Fruit fly (Drosophila melanogaster): ENCODE results near the gene msl-1.

The msl-1 gene

DNA sequence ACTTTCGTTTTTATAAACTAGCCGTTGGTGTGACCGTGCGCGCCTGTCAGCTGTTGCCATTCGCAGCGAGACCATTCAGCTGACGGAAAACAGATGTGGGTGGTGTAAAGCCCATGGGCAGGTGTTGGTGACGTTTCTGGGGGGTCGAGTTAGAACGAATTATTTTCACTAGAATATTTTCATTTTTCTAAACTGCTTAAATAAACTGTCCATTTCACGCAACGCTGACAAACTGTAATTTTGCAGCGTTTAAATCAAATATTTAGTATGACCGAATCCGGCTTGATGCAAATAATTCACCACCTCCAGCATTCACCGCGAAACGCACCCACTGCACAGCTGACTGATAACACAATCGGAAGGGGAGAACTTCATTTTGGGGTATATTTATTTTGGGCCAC is 6.8 kb upstream of the msl-1 start, which contains the start of the genes CG10383 and CG10338 (continued):
- TF ChIP-seq kni (GFP tag; optimal IDR thresholded peaks at IDR 0.05): peak; percentile 26
- peak; percentile 71 for TF ChIP-seq CG10267 (tag; optimal IDR thresholded peaks at IDR 0.05)
- peak; percentile 69 for TF ChIP-seq CG11696 (GFP tag; IDR thresholded peaks at IDR 0.05)
- peak; percentile 85 for TF ChIP-seq slp2 (GFP tag; optimal IDR thresholded peaks at IDR 0.05)
- peak; percentile 88 for TF ChIP-seq Ada2b (GFP tag; IDR thresholded peaks at IDR 0.05)
- peak; percentile 83 for TF ChIP-seq CG2889 (GFP tag; IDR thresholded peaks at IDR 0.05)
- TF ChIP-seq Stat92E (GFP tag; optimal IDR thresholded peaks at IDR 0.05): peak in 1 of 3 experiments; percentile 75
- TF ChIP-seq CG6254 (GFP tag; optimal IDR thresholded peaks at IDR 0.05): peak; percentile 68
- TF ChIP-seq danr (GFP tag; IDR thresholded peaks at IDR 0.05): peak; percentile 78
- peak; percentile 91 for TF ChIP-seq Aef1 (GFP tag; IDR thresholded peaks at IDR 0.05)
- no peak for TF ChIP-seq hbn (GFP tag; IDR thresholded peaks at IDR 0.05; ENCODE audit: partially characterized antibody)
- TF ChIP-seq CG5953 (GFP tag; IDR thresholded peaks at IDR 0.05): peak; percentile 73
- peak; percentile 91 for TF ChIP-seq CG8944 (GFP tag; optimal IDR thresholded peaks at IDR 0.05)
- TF ChIP-seq ewg (GFP tag; optimal IDR thresholded peaks at IDR 0.05): peak; percentile 72
- peak; percentile 73 for TF ChIP-seq CG2116 (GFP tag; optimal IDR thresholded peaks at IDR 0.05)
- peak; percentile 71 for TF ChIP-seq CG16815 (GFP tag; optimal IDR thresholded peaks at IDR 0.05)
- peak; percentile 65; the same call in 2 of the 3 replicates for TF ChIP-seq CG17361 (GFP tag; IDR thresholded peaks at IDR 0.05)
- peak; percentile 51 for TF ChIP-seq D19A (tag; optimal IDR thresholded peaks at IDR 0.05)
- TF ChIP-seq CG17186 (GFP tag; optimal IDR thresholded peaks at IDR 0.05): peak; percentile 80
- TF ChIP-seq wor (GFP tag; IDR thresholded peaks at IDR 0.05): peak; percentile 74
- TF ChIP-seq tx (GFP tag; optimal IDR thresholded peaks at IDR 0.05): peak; percentile 86
- TF ChIP-seq CG13624 (GFP tag; optimal IDR thresholded peaks at IDR 0.05): peak; percentile 92
- peak; percentile 62 for TF ChIP-seq CG12219 (GFP tag; optimal IDR thresholded peaks at IDR 0.05)
- TF ChIP-seq CG3726 (GFP tag; IDR thresholded peaks at IDR 0.05): peak; percentile 79; the same call in 1 of the 3 replicates
- TF ChIP-seq CG17568 (GFP tag; optimal IDR thresholded peaks at IDR 0.05): peak; percentile 64
- TF ChIP-seq ttk (GFP tag; IDR thresholded peaks at IDR 0.05): peak; percentile 91
- peak; percentile 90 for TF ChIP-seq ranshi (GFP tag; IDR thresholded peaks at IDR 0.05)
- peak; percentile 72 for TF ChIP-seq CG30431 (GFP tag; optimal IDR thresholded peaks at IDR 0.05)
- peak; percentile 55 for TF ChIP-seq MESR4 (GFP tag; optimal IDR thresholded peaks at IDR 0.05)
- peak; percentile 89 for TF ChIP-seq dysf (GFP tag; IDR thresholded peaks at IDR 0.05)
- peak; percentile 92 for TF ChIP-seq sr (GFP tag; IDR thresholded peaks at IDR 0.05)
- TF ChIP-seq Sox102F (GFP tag; optimal IDR thresholded peaks at IDR 0.05): peak; percentile 88
- peak; percentile 64 for TF ChIP-seq stwl (tag; optimal IDR thresholded peaks at IDR 0.05)
- peak; percentile 80; the same call in 2 of the 3 replicates for TF ChIP-seq CG2199 (GFP tag; IDR thresholded peaks at IDR 0.05)
- TF ChIP-seq ERR (GFP tag; optimal IDR thresholded peaks at IDR 0.05): peak; percentile 91
- no peak for TF ChIP-seq usp (GFP tag; optimal IDR thresholded peaks at IDR 0.05)
- peak; percentile 91 for TF ChIP-seq HLH54F (GFP tag; optimal IDR thresholded peaks at IDR 0.05)
- peak; percentile 61 for TF ChIP-seq trh (GFP tag; optimal IDR thresholded peaks at IDR 0.05)
- peak; percentile 37 for TF ChIP-seq Spps (tag; optimal IDR thresholded peaks at IDR 0.05)
- TF ChIP-seq ato (GFP tag; IDR thresholded peaks at IDR 0.05; ENCODE audit: partially characterized antibody): no peak
- peak; percentile 83 for TF ChIP-seq CG16863 (GFP tag; optimal IDR thresholded peaks at IDR 0.05)
- no peak for TF ChIP-seq CG14860 (GFP tag; IDR thresholded peaks at IDR 0.05; ENCODE audit: partially characterized antibody)
- peak; percentile 88 for TF ChIP-seq al (GFP tag; IDR thresholded peaks at IDR 0.05)
- peak; percentile 77 for TF ChIP-seq CG13424 (tag; optimal IDR thresholded peaks at IDR 0.05)
- no peak for TF ChIP-seq CG2129 (GFP tag; IDR thresholded peaks at IDR 0.05; ENCODE audit: partially characterized antibody)
- TF ChIP-seq CG34376 (GFP tag; optimal IDR thresholded peaks at IDR 0.05): peak; percentile 72
- peak; percentile 20 for TF ChIP-seq CG15696 (tag; optimal IDR thresholded peaks at IDR 0.05)
- TF ChIP-seq disco-r (GFP tag; optimal IDR thresholded peaks at IDR 0.05): peak; percentile 79
- TF ChIP-seq CG3163 (GFP tag; optimal IDR thresholded peaks at IDR 0.05): peak; percentile 65
- peak; percentile 89 for TF ChIP-seq Myb (GFP tag; optimal IDR thresholded peaks at IDR 0.05)
- peak; percentile 66 for TF ChIP-seq croc (GFP tag; conservative IDR thresholded peaks at IDR 0.05)
